Worm (Caenorhabditis elegans): ENCODE measurements around the gene C35D10.5.

DNA sequence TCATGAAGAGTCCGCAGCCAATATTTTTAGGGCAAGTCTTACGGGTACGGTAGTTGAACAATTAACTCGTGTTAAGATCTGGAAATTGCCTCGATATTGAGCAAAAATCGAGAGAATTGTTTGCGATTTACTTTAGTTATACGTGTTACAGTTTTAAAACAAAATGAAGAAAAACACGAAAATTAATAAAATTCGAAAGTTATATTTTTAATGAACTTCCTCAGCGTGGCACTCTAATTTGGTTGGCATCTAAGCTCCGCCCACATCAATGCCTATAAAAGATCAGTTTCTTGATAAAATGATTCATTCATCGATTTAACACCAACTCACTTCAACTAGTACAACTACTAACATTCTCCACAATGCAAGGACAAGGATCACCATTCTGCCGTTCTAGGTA lies 8.3 kb downstream of the C35D10.5 start, which contains the start of gene gipc-1:
- TF ChIP-seq lir-3 (tag; optimal IDR thresholded peaks at IDR 0.05; ENCODE audit: poor library complexity) (no peak), nhr-76 (tag; optimal IDR thresholded peaks at IDR 0.05) (no peak), hlh-4 (tag; optimal IDR thresholded peaks at IDR 0.05) (no peak), ztf-11 (tag; optimal IDR thresholded peaks at IDR 0.05) (no peak)

Measured in whole organism, L1 larva.